Fruit fly (Drosophila melanogaster): Measurements from ENCODE around the gene CG34041.
A peak's percentile ranks its signal among the peaks of the same experiment; 100 is the strongest.

The CG34041 gene

DNA sequence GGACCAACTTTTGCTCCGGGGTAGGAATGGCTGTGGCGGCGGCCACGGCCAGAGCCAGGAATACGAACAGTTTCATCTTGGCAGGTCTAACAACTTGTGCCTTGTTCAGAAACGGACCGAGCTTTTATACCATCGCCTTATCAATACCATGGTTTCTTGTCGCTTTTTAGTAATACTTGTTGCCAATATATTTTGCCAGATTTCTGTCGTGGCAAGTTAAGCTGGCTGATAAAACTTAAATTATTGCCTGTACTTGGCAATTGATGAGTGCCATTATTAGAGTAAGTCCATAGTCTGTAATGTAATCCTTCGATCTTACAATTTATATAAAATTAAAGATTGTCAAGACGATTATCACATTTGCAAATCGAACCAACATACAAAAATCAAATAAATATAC, 20.0 kb upstream of the CG34041 start, which contains the start of gene Jon99Fii:
Gene Jon99Fii (minus strand): TSS at position 101 of the 400 bp plus-strand sequence.
- TF ChIP-seq Rel (GFP tag; optimal IDR thresholded peaks at IDR 0.05) (no peak), Rel (tag; optimal IDR thresholded peaks at IDR 0.05) (no peak), Hnf4 (GFP tag; optimal IDR thresholded peaks at IDR 0.05) (no peak), Vsx2 (GFP tag; optimal IDR thresholded peaks at IDR 0.05; ENCODE audit: partially characterized antibody) (no peak), tai (GFP tag; optimal IDR thresholded peaks at IDR 0.05) (no peak), pan (optimal IDR thresholded peaks at IDR 0.05) (no peak), br (GFP tag; optimal IDR thresholded peaks at IDR 0.05) (no peak), CG32264 (GFP tag; optimal IDR thresholded peaks at IDR 0.05) (no peak), Sp1 (GFP tag; optimal IDR thresholded peaks at IDR 0.05) (no peak), ey (GFP tag; optimal IDR thresholded peaks at IDR 0.05) (no peak), dsf (GFP tag; optimal IDR thresholded peaks at IDR 0.05; ENCODE audit: borderline replicate concordance) (no peak), Dif (GFP tag; optimal IDR thresholded peaks at IDR 0.05; ENCODE audit: partially characterized antibody) (no peak), GATAd (GFP tag; optimal IDR thresholded peaks at IDR 0.05) (no peak), foxo (GFP tag; optimal IDR thresholded peaks at IDR 0.05) (no peak), psq (GFP tag; optimal IDR thresholded peaks at IDR 0.05) (no peak), N (GFP tag; optimal IDR thresholded peaks at IDR 0.05) (no peak), brk (GFP tag; optimal IDR thresholded peaks at IDR 0.05) (no peak), rgr (GFP tag; optimal IDR thresholded peaks at IDR 0.05) (no peak), Jra (GFP tag; optimal IDR thresholded peaks at IDR 0.05) (no peak)

DNA sequence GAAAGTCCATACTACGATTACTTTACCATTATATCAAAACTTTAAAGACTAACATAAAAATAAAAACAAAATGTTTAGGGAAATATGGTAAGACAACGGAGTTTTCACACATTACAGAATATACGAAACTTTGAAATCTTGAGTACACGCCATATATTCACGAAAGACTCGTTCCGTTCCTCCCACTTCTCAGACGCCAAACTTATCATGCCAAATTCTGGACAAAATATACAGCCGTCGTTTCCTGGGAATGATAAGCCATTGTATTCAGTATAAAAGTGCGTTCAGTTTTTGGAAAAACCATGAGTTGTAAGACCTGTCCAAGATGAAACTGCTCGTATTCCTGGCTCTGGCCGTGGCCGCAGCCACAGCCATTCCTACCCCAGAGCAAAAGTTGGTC, 19.2 kb upstream of the CG34041 start, which contains the start of gene Jon99Fi:
Gene Jon99Fi (plus strand): TSS at position 301 of the 400 bp plus-strand sequence.
- TF ChIP-seq psq (GFP tag; optimal IDR thresholded peaks at IDR 0.05) (no peak), usp (GFP tag; optimal IDR thresholded peaks at IDR 0.05) (no peak), h (GFP tag; optimal IDR thresholded peaks at IDR 0.05) (no peak), dmrt93B (GFP tag; optimal IDR thresholded peaks at IDR 0.05) (no peak), sv (GFP tag; optimal IDR thresholded peaks at IDR 0.05) (no peak), fru (GFP tag; optimal IDR thresholded peaks at IDR 0.05) (no peak), Vsx2 (GFP tag; optimal IDR thresholded peaks at IDR 0.05; ENCODE audit: partially characterized antibody) (no peak), HLH106 (tag; optimal IDR thresholded peaks at IDR 0.05) (no peak), woc (GFP tag; optimal IDR thresholded peaks at IDR 0.05) (no peak), br (GFP tag; optimal IDR thresholded peaks at IDR 0.05) (no peak), Hnf4 (GFP tag; optimal IDR thresholded peaks at IDR 0.05) (no peak), Myc (optimal IDR thresholded peaks at IDR 0.05) (no peak), Abd-B (GFP tag; optimal IDR thresholded peaks at IDR 0.05) (no peak), CG32264 (GFP tag; optimal IDR thresholded peaks at IDR 0.05) (no peak), tai (GFP tag; optimal IDR thresholded peaks at IDR 0.05) (no peak), Sp1 (GFP tag; optimal IDR thresholded peaks at IDR 0.05) (no peak), jim (GFP tag; optimal IDR thresholded peaks at IDR 0.05) (no peak)

DNA sequence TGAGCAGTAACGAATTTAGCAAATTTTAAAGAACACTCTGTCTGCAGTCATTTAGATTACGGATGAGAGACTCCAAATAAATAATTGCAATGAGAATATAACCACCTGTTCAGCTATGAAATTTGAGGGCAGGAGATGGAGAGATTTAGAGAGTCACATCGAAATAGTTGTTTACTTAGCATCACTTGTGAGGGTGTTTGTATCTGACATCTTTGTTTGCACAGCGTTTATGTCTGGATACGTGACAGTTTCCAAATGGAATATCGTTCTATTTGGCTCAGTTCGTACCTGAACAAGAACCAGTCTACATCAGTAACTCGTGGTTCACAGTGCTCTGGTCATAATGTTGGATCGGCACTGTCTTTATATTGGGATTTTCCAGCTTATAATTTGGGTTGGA, 18.0 kb upstream of the CG34041 start, which contains the start of gene PH4alphaSG2:
Gene PH4alphaSG2 (plus strand): TSS at position 278 of the 400 bp plus-strand sequence.
- TF ChIP-seq h (GFP tag; optimal IDR thresholded peaks at IDR 0.05) (peak; percentile 84), Rel (GFP tag; optimal IDR thresholded peaks at IDR 0.05) (no peak), Rel (tag; optimal IDR thresholded peaks at IDR 0.05) (no peak), sv (GFP tag; optimal IDR thresholded peaks at IDR 0.05) (no peak), OdsH (GFP tag; optimal IDR thresholded peaks at IDR 0.05) (peak; percentile 4), rgr (GFP tag; optimal IDR thresholded peaks at IDR 0.05) (no peak)

DNA sequence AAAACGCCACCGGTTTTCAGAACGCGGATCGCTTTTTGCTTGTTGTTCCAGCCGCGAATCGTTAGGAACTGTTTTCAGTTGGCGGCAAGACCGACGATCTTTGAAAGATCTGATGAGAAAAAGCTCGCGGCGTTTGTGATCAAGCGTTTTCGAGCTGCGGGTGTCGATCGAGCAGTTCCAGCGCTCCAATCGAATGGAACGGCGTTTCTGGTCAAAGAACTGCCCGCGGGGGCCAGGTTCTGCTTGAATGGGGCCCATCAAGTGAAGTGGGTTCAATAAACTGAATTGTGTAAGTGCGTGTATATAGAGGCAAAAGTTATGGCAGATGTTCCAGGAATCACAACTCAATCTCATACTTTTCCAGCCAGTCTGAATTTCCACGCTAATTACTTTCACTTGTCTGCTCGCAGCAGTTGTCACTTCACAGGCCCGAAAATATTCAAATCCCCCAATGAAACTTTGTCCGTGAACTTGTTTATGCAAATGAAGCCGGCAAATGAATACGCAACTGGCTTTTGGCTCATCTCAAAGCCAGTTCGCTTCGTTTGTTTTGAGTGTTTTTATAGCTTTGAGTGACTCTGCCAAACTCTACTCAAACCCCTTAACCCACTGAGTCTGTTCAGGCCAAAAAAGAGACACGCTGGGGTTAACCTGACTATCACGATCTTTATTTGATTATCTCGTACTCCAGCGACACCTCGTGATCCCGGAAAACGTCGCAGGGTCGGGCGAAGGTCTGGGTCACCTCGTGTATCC, 11.5 kb upstream of the CG34041 start, which contains the start of gene PH4alphaMP:
Gene PH4alphaMP (minus strand): TSS at position 51 of the 756 bp plus-strand sequence.
- TF ChIP-seq Hnf4 (GFP tag; optimal IDR thresholded peaks at IDR 0.05): no peak
- TF ChIP-seq Hr78 (GFP tag; optimal IDR thresholded peaks at IDR 0.05): no peak
- no peak for TF ChIP-seq lola (GFP tag; optimal IDR thresholded peaks at IDR 0.05)
- no peak for TF ChIP-seq dl (GFP tag; optimal IDR thresholded peaks at IDR 0.05; ENCODE audit: insufficient read depth in 1 of 2, partially characterized antibody in 2 of 2)
- TF ChIP-seq N (GFP tag; optimal IDR thresholded peaks at IDR 0.05): no peak
- TF ChIP-seq CG9705 (GFP tag; optimal IDR thresholded peaks at IDR 0.05): no peak
- no peak for TF ChIP-seq h (GFP tag; optimal IDR thresholded peaks at IDR 0.05)
- TF ChIP-seq pan (optimal IDR thresholded peaks at IDR 0.05): no peak
- no peak for TF ChIP-seq Myc (optimal IDR thresholded peaks at IDR 0.05)
- TF ChIP-seq fru (GFP tag; optimal IDR thresholded peaks at IDR 0.05): no peak
- no peak for TF ChIP-seq psq (GFP tag; optimal IDR thresholded peaks at IDR 0.05)
